Fruit fly (Drosophila melanogaster): ENCODE measurements around the gene Dph4.
A peak's percentile ranks its signal among the peaks of the same experiment; 100 is the strongest.

Gene Dph4

DNA sequence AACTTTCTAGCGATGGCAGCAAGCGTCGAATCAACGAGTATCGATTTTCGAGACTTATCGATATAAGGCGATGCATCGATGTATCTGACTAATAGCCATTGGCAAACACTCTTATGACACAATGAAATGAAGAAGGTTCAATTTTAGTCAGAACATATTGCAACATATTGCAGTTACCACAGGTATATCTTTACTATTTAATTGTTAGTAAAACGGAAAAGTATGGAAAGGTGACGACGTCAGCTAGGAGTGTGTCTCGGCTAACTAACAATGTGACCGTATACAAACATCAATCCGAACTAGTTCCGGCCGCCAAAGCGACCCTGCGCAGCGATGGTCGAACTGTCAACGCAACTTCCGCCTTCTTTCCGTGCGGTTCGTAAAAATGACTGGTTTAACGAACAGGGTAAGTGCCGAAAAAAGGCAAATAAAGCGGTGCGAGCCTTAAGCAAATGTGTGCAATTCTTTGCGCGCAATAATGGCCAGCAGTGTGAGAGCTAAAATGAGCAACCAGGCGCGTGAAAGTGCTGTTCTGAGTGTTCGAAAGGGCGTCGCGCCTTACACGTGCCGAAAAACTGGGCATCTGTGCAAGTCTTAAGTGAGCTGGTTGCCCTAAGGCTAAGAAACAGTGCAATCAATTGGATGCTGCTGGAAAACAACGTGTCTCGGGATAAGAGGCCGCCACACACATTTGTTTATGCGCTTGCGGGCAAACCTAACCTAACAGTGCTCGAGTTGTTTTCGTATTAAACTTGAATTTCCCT, at the start of gene Dph4, which contains the start of the genes Spec2 and RpL13A (continued):
- TF ChIP-seq CHES-1-like (GFP tag; optimal IDR thresholded peaks at IDR 0.05): peak; percentile 95
- TF ChIP-seq tap (tag; optimal IDR thresholded peaks at IDR 0.05): peak; percentile 69
- TF ChIP-seq dimm (GFP tag; IDR thresholded peaks at IDR 0.05): no peak
- peak; percentile 79 for TF ChIP-seq CG10979 (tag; optimal IDR thresholded peaks at IDR 0.05)
- TF ChIP-seq fd102C (GFP tag; optimal IDR thresholded peaks at IDR 0.05): peak; percentile 87
- peak; percentile 69 for TF ChIP-seq fd96Cb (tag; optimal IDR thresholded peaks at IDR 0.05)
- peak; percentile 39 for TF ChIP-seq Hmx (GFP tag; optimal IDR thresholded peaks at IDR 0.05)
- TF ChIP-seq sens (GFP tag): peak; percentile 98
- TF ChIP-seq Myb (GFP tag; optimal IDR thresholded peaks at IDR 0.05): peak; percentile 86
- TF ChIP-seq CoRest (tag; optimal IDR thresholded peaks at IDR 0.05): peak; percentile 82
- peak; percentile 59 for TF ChIP-seq zf30C (GFP tag; optimal IDR thresholded peaks at IDR 0.05)
- TF ChIP-seq Ada2b (GFP tag; IDR thresholded peaks at IDR 0.05): no peak
- TF ChIP-seq Dp (GFP tag; optimal IDR thresholded peaks at IDR 0.05): peak; percentile 69
- peak; percentile 86 for TF ChIP-seq CG10654 (GFP tag; optimal IDR thresholded peaks at IDR 0.05)
- no peak for TF ChIP-seq CG6689 (GFP tag; IDR thresholded peaks at IDR 0.05)
- TF ChIP-seq CG15514 (GFP tag; optimal IDR thresholded peaks at IDR 0.05): peak; percentile 100
- TF ChIP-seq bbx (GFP tag; IDR thresholded peaks at IDR 0.05; ENCODE audit: partially characterized antibody): no peak
- TF ChIP-seq Chrac-16 (GFP tag; optimal IDR thresholded peaks at IDR 0.05): peak; percentile 57
- peak; percentile 96 for TF ChIP-seq CG12104 (GFP tag; optimal IDR thresholded peaks at IDR 0.05)
- TF ChIP-seq CG4424 (GFP tag; optimal IDR thresholded peaks at IDR 0.05): peak; percentile 90
- TF ChIP-seq H2.0 (GFP tag; IDR thresholded peaks at IDR 0.05): no peak
- peak; percentile 85 for TF ChIP-seq CG13123 (GFP tag; optimal IDR thresholded peaks at IDR 0.05)
- peak; percentile 95 for TF ChIP-seq CG12071 (GFP tag; optimal IDR thresholded peaks at IDR 0.05)
- no peak for TF ChIP-seq sna (GFP tag; IDR thresholded peaks at IDR 0.05; ENCODE audit: partially characterized antibody)
- TF ChIP-seq ash1 (GFP tag; optimal IDR thresholded peaks at IDR 0.05): peak; percentile 98
- no peak for TF ChIP-seq esg (GFP tag; conservative IDR thresholded peaks at IDR 0.05)
- TF ChIP-seq kni (GFP tag; optimal IDR thresholded peaks at IDR 0.05): peak; percentile 93
- peak; percentile 95 for TF ChIP-seq CG8290 (GFP tag; optimal IDR thresholded peaks at IDR 0.05)
- peak; percentile 88 to 97 for TF ChIP-seq CG8290 (tag; optimal IDR thresholded peaks at IDR 0.05)
- TF ChIP-seq luna (GFP tag; optimal IDR thresholded peaks at IDR 0.05): peak; percentile 93
- peak; percentile 96 for TF ChIP-seq CG1233 (GFP tag; optimal IDR thresholded peaks at IDR 0.05)
- peak; percentile 87 for TF ChIP-seq Hand (GFP tag; optimal IDR thresholded peaks at IDR 0.05)
- no peak for TF ChIP-seq dati (GFP tag; IDR thresholded peaks at IDR 0.05)
- TF ChIP-seq CG18619 (GFP tag; optimal IDR thresholded peaks at IDR 0.05): peak; percentile 96
- TF ChIP-seq Max (GFP tag; optimal IDR thresholded peaks at IDR 0.05): peak; percentile 92
- peak; percentile 99 for TF ChIP-seq NC2β (GFP tag; optimal IDR thresholded peaks at IDR 0.05)
- TF ChIP-seq vvl (GFP tag; IDR thresholded peaks at IDR 0.05): no peak
- peak; percentile 99 for TF ChIP-seq Med (GFP tag)
- no peak for TF ChIP-seq rib (GFP tag; IDR thresholded peaks at IDR 0.05)
- peak; percentile 44 for TF ChIP-seq pros (GFP tag; optimal IDR thresholded peaks at IDR 0.05)
- peak; percentile 88 for TF ChIP-seq slp2 (GFP tag; optimal IDR thresholded peaks at IDR 0.05)
- peak; percentile 86 for TF ChIP-seq Six4 (GFP tag; optimal IDR thresholded peaks at IDR 0.05)
- no peak for TF ChIP-seq Dref (GFP tag; IDR thresholded peaks at IDR 0.05)
- peak; percentile 82 for TF ChIP-seq CG15269 (tag; optimal IDR thresholded peaks at IDR 0.05)
- TF ChIP-seq CG18011 (GFP tag; optimal IDR thresholded peaks at IDR 0.05): peak; percentile 87
- TF ChIP-seq CTCF (GFP tag; optimal IDR thresholded peaks at IDR 0.05): peak; percentile 64
- peak; percentile 95 for TF ChIP-seq pb (GFP tag; optimal IDR thresholded peaks at IDR 0.05)
- peak; percentile 52 for TF ChIP-seq tx (GFP tag; optimal IDR thresholded peaks at IDR 0.05)
- peak; percentile 88 for TF ChIP-seq eyg (GFP tag; optimal IDR thresholded peaks at IDR 0.05)
- TF ChIP-seq chif (GFP tag; optimal IDR thresholded peaks at IDR 0.05): peak; percentile 77 to 94
- peak; percentile 82 for TF ChIP-seq CG18262 (tag; optimal IDR thresholded peaks at IDR 0.05)
